Worm (Caenorhabditis elegans): ENCODE data around the gene moc-6.

DNA sequence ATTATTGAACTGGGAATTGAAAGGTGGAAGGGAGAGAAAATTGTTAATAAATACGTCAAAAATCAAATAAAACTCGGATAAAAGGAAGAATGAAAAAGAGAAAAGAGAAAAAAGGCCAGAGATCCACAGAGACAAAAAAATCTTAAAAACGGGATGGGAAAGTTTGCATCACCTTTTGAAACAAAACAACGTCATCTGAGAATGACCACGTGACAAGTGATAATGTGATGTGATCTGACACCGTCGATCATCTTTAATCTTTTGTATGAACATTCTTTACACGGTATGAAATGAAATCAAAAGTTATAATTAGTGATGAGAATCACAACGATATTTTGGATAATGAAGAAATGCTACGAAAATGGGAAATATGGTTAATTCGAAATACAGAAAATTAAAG is 30.0 kb upstream of the moc-6 start:
- TF ChIP-seq nhr-12 (tag; optimal IDR thresholded peaks at IDR 0.05) (no peak), mab-5 (tag; optimal IDR thresholded peaks at IDR 0.05) (no peak), unc-62 (GFP tag; optimal IDR thresholded peaks at IDR 0.05) (no peak), snpc-4 (tag; optimal IDR thresholded peaks at IDR 0.05) (no peak), lsy-2 (tag; optimal IDR thresholded peaks at IDR 0.05) (no peak), mls-2 (tag; optimal IDR thresholded peaks at IDR 0.05) (no peak), elt-3 (tag; optimal IDR thresholded peaks at IDR 0.05) (no peak)

Measured in whole organism, mixed stage, embryonic.